Fruit fly (Drosophila melanogaster): Measurements from ENCODE around the gene CG14369.

dm6 chr3R:13553152-13553874 is 39.1 kb downstream of the CG14369 start:
- no peak for TF ChIP-seq fd85E (GFP tag; optimal IDR thresholded peaks at IDR 0.05)
- no peak for TF ChIP-seq acj6 (GFP tag; optimal IDR thresholded peaks at IDR 0.05)
- TF ChIP-seq CG8119 (GFP tag; IDR thresholded peaks at IDR 0.05), result no peak
- no peak for TF ChIP-seq dac (GFP tag; optimal IDR thresholded peaks at IDR 0.05)
- TF ChIP-seq fd59A (GFP tag; optimal IDR thresholded peaks at IDR 0.05), result no peak
- no peak for TF ChIP-seq Sox15 (GFP tag; optimal IDR thresholded peaks at IDR 0.05)
- TF ChIP-seq esn (GFP tag; optimal IDR thresholded peaks at IDR 0.05), result no peak
- TF ChIP-seq CG3919 (GFP tag; optimal IDR thresholded peaks at IDR 0.05), result no peak
- TF ChIP-seq CG6854 (GFP tag; optimal IDR thresholded peaks at IDR 0.05), result no peak
- TF ChIP-seq CG8319 (GFP tag; optimal IDR thresholded peaks at IDR 0.05), result no peak
- TF ChIP-seq CG6163 (GFP tag; IDR thresholded peaks at IDR 0.05), result no peak
